Worm (Caenorhabditis elegans) whole organism, L1 larva: Measurements from ENCODE around the gene C55A1.7.
"Not testable (repeated sequence)": the region's sequence is repeated elsewhere in the genome, so short reads cannot be mapped to it uniquely, and the experiment has no call there.

ENCODE experiments used
- egl-27 ChIP-seq, 2 experiments: fragments of 150-350 bp in 1 of 2; sonication (generic microtip); optimal IDR thresholded peaks; 3 replicates each; lab custom pipeline; 2017 to 2018; ENCODE audit warnings: missing biosample characterization in 2 of 2, missing genetic modification characterization in 2 of 2, missing genetic modification reagents in 2 of 2
- snpc-4 ChIP-seq: fragments of 150-350 bp; optimal IDR thresholded peaks from 2 replicates; lab custom pipeline; 2014; ENCODE audit warnings: missing biosample characterization, missing genetic modification characterization
- unc-98 ChIP-seq: fragments of 200-800 bp; sonication (Bioruptor generic); IDR thresholded peaks from 2 replicates; pipeline ENCODE4 v1.3.6; 2022; ENCODE audit warnings: missing genetic modification characterization, missing compliant biosample characterization

The C55A1.7 gene

ce11 chrV:15599762-15600161 is 47.7 kb downstream of the C55A1.7 start, which contains the start of gene B0391.14:
Gene B0391.14 (minus strand): TSS chrV:15599862.
- not testable (repeated sequence) for TF ChIP-seq egl-27 (tag; optimal IDR thresholded peaks at IDR 0.05; lab: Kevin White, UChicago); unc-98 (GFP tag; lab: Robert Waterston, UW); snpc-4 (tag; lab: Kevin White, UChicago)
